Fruit fly (Drosophila melanogaster): ENCODE results near the gene CG14540.
A peak's percentile ranks its signal among the peaks of the same experiment; 100 is the strongest.

Gene CG14540

DNA sequence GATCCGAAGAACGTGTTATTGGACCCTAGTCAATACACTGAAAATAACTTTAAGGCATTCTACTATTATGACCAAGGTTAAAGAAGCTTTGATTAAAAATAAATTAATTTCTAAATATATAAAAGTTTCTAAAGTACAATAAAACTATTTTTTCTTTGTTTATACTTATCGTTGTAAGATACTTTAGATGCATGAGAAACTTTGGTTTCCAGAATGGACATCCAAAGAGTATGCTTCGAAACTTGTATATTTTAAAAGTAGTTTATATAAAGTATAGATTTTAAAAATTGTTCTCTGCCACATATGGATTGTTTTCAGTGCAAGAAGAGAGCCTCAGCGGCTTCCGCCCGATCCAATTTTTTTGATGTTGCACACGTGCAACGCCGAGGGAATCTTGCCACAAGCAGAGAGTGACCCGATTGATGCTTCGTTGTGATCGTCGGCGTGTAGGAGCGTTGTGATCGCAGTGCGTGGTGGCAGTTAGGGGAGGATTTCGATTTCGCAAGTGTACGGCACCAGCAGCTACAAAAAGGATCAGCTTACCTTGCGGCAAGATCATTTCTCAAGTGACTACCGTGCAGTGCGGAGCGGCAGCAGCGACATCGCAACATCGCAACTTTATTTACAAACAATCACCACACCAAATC, 38.1 kb downstream of the CG14540 start (continued):
- TF ChIP-seq CG3726 (GFP tag; IDR thresholded peaks at IDR 0.05), result no peak
- TF ChIP-seq HmgD (GFP tag; optimal IDR thresholded peaks at IDR 0.05), result no peak
- no peak for TF ChIP-seq schlank (tag; optimal IDR thresholded peaks at IDR 0.05)
- TF ChIP-seq CG11695 (GFP tag; IDR thresholded peaks at IDR 0.05), result peak; percentile 71
- no peak for TF ChIP-seq MESR4 (GFP tag; optimal IDR thresholded peaks at IDR 0.05)
- no peak for TF ChIP-seq bowl (GFP tag; IDR thresholded peaks at IDR 0.05)
- TF ChIP-seq CG7928 (GFP tag; optimal IDR thresholded peaks at IDR 0.05), result no peak
- peak; percentile 26; the same call in 1 of the 2 replicates for TF ChIP-seq CG6272 (GFP tag; IDR thresholded peaks at IDR 0.05)
- TF ChIP-seq dati (GFP tag; IDR thresholded peaks at IDR 0.05), result no peak
- TF ChIP-seq CG3407 (GFP tag; optimal IDR thresholded peaks at IDR 0.05), result peak; percentile 71
- TF ChIP-seq Hand (GFP tag; optimal IDR thresholded peaks at IDR 0.05), result no peak
- peak; percentile 60 for TF ChIP-seq cato (GFP tag; optimal IDR thresholded peaks at IDR 0.05; ENCODE audit: borderline replicate concordance)
- TF ChIP-seq shn (GFP tag; optimal IDR thresholded peaks at IDR 0.05), result no peak
- peak; percentile 88 for TF ChIP-seq CG4404 (GFP tag; IDR thresholded peaks at IDR 0.05)
- TF ChIP-seq eve (GFP tag; optimal IDR thresholded peaks at IDR 0.05), result no peak
- peak in 1 of 2 experiments; percentile 31 for TF ChIP-seq tll (GFP tag; optimal IDR thresholded peaks at IDR 0.05)
- TF ChIP-seq CG9437 (GFP tag; optimal IDR thresholded peaks at IDR 0.05), result peak; percentile 71
- no peak for TF ChIP-seq inv (GFP tag; IDR thresholded peaks at IDR 0.05; ENCODE audit: partially characterized antibody)
- TF ChIP-seq eyg (GFP tag; optimal IDR thresholded peaks at IDR 0.05), result no peak
- peak; percentile 72 for TF ChIP-seq CG18619 (GFP tag; optimal IDR thresholded peaks at IDR 0.05)
- peak; percentile 34 for TF ChIP-seq CG17568 (GFP tag; optimal IDR thresholded peaks at IDR 0.05)
- TF ChIP-seq Drgx (GFP tag; IDR thresholded peaks at IDR 0.05), result peak; percentile 56; the same call in 1 of the 2 replicates
- TF ChIP-seq CG6791 (GFP tag; IDR thresholded peaks at IDR 0.05; ENCODE audit: partially characterized antibody), result no peak
- TF ChIP-seq p53 (GFP tag; optimal IDR thresholded peaks at IDR 0.05), result no peak
- no peak for TF ChIP-seq CG11456 (GFP tag; IDR thresholded peaks at IDR 0.05)
- no peak for TF ChIP-seq stc (GFP tag; IDR thresholded peaks at IDR 0.05)
- peak; percentile 37 for TF ChIP-seq slou (GFP tag; optimal IDR thresholded peaks at IDR 0.05)
- TF ChIP-seq prd (optimal IDR thresholded peaks at IDR 0.05), result no peak
- TF ChIP-seq prd (GFP tag; IDR thresholded peaks at IDR 0.05), result peak; percentile 85
- no peak for TF ChIP-seq B-H2 (GFP tag; optimal IDR thresholded peaks at IDR 0.05)
- TF ChIP-seq CG12942 (GFP tag; optimal IDR thresholded peaks at IDR 0.05), result peak; percentile 52
- peak; percentile 81 for TF ChIP-seq nerfin-1 (tag; optimal IDR thresholded peaks at IDR 0.05)
- peak; percentile 92 for TF ChIP-seq gem (tag; optimal IDR thresholded peaks at IDR 0.05)
- TF ChIP-seq CG4360 (GFP tag; IDR thresholded peaks at IDR 0.05), result no peak
- TF ChIP-seq Ravus (GFP tag; IDR thresholded peaks at IDR 0.05), result no peak
- TF ChIP-seq Asciz (GFP tag; optimal IDR thresholded peaks at IDR 0.05), result peak; percentile 75
- no peak for TF ChIP-seq usp (GFP tag; optimal IDR thresholded peaks at IDR 0.05)
- TF ChIP-seq dimm (GFP tag; IDR thresholded peaks at IDR 0.05), result no peak
- peak; percentile 33 for TF ChIP-seq Hsf (GFP tag; optimal IDR thresholded peaks at IDR 0.05)
- peak; percentile 99 for TF ChIP-seq dmrt11E (tag; optimal IDR thresholded peaks at IDR 0.05)
- peak; percentile 81 for TF ChIP-seq tin (GFP tag; optimal IDR thresholded peaks at IDR 0.05)
- TF ChIP-seq ken (GFP tag; IDR thresholded peaks at IDR 0.05), result no peak
- no peak for TF ChIP-seq HmgZ (tag; optimal IDR thresholded peaks at IDR 0.05)
- no peak for TF ChIP-seq Bgb (GFP tag; IDR thresholded peaks at IDR 0.05; ENCODE audit: partially characterized antibody)
- TF ChIP-seq CG14014 (GFP tag; IDR thresholded peaks at IDR 0.05), result no peak
- TF ChIP-seq CG1602 (GFP tag; optimal IDR thresholded peaks at IDR 0.05), result peak; percentile 85
- TF ChIP-seq CG5245 (GFP tag; optimal IDR thresholded peaks at IDR 0.05), result peak; percentile 64
- no peak for TF ChIP-seq mirr (GFP tag; optimal IDR thresholded peaks at IDR 0.05)
- TF ChIP-seq Dip2 (GFP tag; IDR thresholded peaks at IDR 0.05), result no peak
- peak; percentile 76 for TF ChIP-seq CG4820 (GFP tag; optimal IDR thresholded peaks at IDR 0.05)
- TF ChIP-seq CG17385 (GFP tag; optimal IDR thresholded peaks at IDR 0.05), result peak; percentile 67
